Worm (Caenorhabditis elegans): ENCODE measurements around the gene Y38E10A.3.
A peak's percentile ranks its signal among the peaks of the same experiment; 100 is the strongest.

Y38E10A.3 gene

DNA sequence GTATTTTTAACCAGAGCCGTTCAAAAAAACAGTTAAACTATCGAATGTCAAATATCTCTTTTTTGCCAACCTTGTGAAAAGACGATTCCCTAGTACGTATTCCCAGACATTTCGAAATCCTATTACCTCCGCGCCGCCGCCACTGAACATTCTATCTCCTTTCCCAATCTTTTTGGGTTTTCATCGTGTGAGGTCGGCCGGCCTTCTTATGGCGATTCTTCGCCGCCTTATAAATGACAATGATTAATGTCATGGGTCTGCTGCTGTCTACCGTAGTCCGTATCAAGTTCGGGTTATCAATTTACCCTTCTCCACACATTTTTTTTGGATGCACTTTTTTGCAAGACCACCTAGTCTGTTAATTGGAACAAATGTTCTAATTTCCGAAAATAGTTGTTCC lies 25.0 kb downstream of the Y38E10A.3 start:
- no peak for TF ChIP-seq nhr-12 (tag; optimal IDR thresholded peaks at IDR 0.05)
- no peak for TF ChIP-seq fos-1 (tag; optimal IDR thresholded peaks at IDR 0.05)
- TF ChIP-seq dmd-4 (tag; optimal IDR thresholded peaks at IDR 0.05) = no peak
- TF ChIP-seq R02D3.7 (tag; optimal IDR thresholded peaks at IDR 0.05) = no peak
- TF ChIP-seq nhr-6 (tag; optimal IDR thresholded peaks at IDR 0.05) = no peak
- no peak for TF ChIP-seq unc-39 (tag; optimal IDR thresholded peaks at IDR 0.05)
- TF ChIP-seq unc-55 (GFP tag; optimal IDR thresholded peaks at IDR 0.05) = no peak

DNA sequence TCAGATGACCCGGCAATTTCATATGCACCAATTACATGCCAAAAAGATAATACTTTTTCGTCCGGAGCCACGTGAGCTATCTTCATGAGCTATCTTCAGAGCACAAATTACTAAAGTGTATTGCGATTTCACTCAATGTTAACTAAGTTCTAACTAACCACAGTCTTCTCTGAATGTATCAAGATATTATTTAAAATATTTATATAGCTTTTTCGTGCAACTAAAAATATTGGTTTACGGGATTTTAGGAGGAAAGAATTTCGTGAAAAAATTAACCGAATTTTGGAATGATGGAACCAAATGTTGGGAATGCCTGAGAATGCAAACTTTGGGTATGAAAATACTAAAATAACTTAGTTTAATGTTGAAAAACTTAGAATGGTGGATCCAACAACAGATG lies 27.0 kb downstream of the Y38E10A.3 start, which contains the start of gene F49C5.16:
F49C5.16 (plus strand) TSS at position 301 of the 400 bp plus-strand sequence.
- TF ChIP-seq ceh-16 (tag; optimal IDR thresholded peaks at IDR 0.05) (no peak), egl-27 (tag; optimal IDR thresholded peaks at IDR 0.05) (no peak), lin-11 (tag; optimal IDR thresholded peaks at IDR 0.05) (no peak), nhr-6 (tag; optimal IDR thresholded peaks at IDR 0.05) (no peak), lsy-2 (tag; optimal IDR thresholded peaks at IDR 0.05) (no peak), ama-1 (optimal IDR thresholded peaks at IDR 0.05) (no peak), nhr-129 (tag; optimal IDR thresholded peaks at IDR 0.05) (no peak), nhr-77 (tag; optimal IDR thresholded peaks at IDR 0.05) (no peak), fos-1 (tag; optimal IDR thresholded peaks at IDR 0.05) (no peak), zag-1 (tag; optimal IDR thresholded peaks at IDR 0.05) (no peak)

DNA sequence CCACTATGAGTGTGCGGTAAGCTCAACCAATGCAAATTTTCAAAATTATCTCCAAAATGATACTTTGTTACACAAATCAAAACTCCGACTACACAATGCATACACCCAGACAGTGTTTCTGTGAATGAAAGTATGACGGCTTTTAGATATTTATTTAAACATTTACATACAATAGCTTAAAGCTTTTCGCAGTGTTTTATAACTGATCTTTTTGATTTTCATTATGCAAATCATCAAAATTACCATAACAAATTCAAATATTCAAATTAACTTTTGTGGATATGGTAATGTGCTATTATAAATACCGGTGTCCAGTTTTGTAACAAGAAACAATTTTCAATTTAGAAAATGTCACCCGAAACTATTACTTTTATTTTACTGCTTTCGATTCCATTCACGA lies 28.2 kb downstream of the Y38E10A.3 start, which contains the start of the genes F49C5.5 and F49C5.10:
F49C5.5 (minus strand) TSS at position 101 of the 400 bp plus-strand sequence.
F49C5.10 (plus strand) TSS at position 344 of the 400 bp plus-strand sequence.
- no peak for TF ChIP-seq elt-3 (tag; optimal IDR thresholded peaks at IDR 0.05)
- TF ChIP-seq blmp-1 (tag; optimal IDR thresholded peaks at IDR 0.05; ENCODE audit: insufficient read depth) = no peak
- no peak for TF ChIP-seq C34F6.9 (tag; optimal IDR thresholded peaks at IDR 0.05)

DNA sequence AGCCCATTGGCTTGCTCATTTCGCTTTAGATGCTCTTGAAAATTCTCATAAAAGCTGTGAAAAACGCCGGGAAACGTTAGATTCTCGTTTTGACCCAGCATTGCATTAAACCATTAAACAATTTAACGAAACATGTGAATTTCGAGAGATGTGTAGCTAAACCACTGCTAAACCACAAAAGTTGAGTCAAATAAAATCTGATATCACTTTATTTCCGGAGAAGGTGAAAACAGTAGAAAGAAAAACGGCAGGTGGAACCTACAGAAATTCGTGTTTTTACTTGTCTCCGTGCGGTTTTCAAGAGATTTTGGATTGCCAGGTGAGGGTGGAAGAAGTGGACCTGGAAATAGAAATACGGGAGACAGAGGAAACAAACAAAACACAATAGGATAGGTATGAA lies 30.0 kb downstream of the Y38E10A.3 start, which contains the start of gene F49C5.9:
F49C5.9 (minus strand) TSS at position 101 of the 400 bp plus-strand sequence.
- no peak for TF ChIP-seq gmeb-1 (tag; optimal IDR thresholded peaks at IDR 0.05)
- no peak for TF ChIP-seq lsy-2 (tag; optimal IDR thresholded peaks at IDR 0.05)

DNA sequence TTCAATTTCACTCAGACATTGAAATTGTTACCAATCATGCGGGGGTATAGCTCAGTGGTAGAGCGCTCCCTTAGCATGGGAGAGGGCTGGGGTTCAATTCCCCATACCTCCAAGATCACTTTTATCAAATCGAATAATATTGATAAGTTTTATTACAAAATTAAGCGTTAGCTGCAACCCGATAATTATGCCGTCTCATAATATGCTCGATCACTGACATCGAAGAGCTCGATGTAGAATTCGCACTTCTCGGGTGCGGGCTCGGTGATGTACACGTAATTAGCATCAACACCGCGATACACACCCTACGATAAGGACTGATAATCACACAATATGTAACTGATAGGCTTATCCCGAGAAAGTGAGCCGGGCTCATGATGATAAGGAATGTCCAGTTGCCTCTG lies 32.0 kb downstream of the Y38E10A.3 start:
- peak; percentile 33 for TF ChIP-seq fos-1 (tag; optimal IDR thresholded peaks at IDR 0.05)
- no peak for TF ChIP-seq lin-11 (tag; optimal IDR thresholded peaks at IDR 0.05)

DNA sequence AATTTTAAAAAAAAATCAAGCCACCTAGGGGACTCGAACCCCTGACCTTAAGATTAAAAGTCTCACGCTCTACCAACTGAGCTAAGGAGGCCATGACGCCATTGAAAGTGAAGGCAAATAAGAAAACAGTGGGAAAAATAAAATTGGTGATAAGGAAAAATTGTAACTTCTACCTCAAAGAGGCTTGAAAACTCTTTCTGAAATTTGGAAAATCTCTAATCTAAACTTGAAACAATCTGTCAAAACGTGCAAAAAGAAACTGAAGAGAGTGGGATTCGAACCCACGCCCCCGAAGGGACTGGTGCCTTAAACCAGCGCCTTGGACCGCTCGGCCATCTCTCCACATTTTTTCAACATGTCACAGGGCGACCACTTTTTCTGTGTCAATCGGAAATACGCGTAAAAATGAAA lies 32.9 kb downstream of the Y38E10A.3 start:
- TF ChIP-seq nhr-21 (tag; optimal IDR thresholded peaks at IDR 0.05) (peak; percentile 7), fos-1 (tag; optimal IDR thresholded peaks at IDR 0.05) (peak; percentile 39), sma-3 (GFP tag; optimal IDR thresholded peaks at IDR 0.05) (peak; percentile 5)

DNA sequence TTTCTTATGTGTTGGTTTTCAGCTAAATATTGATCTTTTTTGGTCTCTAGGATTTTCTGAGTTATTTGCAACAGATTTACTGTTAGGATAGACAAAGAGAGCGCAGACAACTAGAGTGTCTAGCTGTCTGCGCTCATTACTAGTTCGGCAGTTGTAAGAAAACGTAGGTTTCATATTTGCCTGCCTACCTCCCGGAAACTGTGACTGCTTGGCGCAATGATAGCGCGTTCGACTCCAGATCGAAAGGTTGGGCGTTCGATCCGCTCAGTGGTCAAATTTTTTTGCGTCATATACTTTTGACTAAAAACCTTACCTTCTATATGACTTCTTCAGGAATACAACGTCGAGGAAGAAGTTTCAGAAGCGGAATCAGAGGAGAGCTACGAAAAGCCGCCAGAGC lies 35.2 kb downstream of the Y38E10A.3 start:
- TF ChIP-seq lin-13 (GFP tag; optimal IDR thresholded peaks at IDR 0.05) (no peak), lin-39 (tag; optimal IDR thresholded peaks at IDR 0.05) (no peak), sma-3 (GFP tag; optimal IDR thresholded peaks at IDR 0.05) (no peak), nhr-12 (tag; optimal IDR thresholded peaks at IDR 0.05) (no peak), nhr-6 (tag; optimal IDR thresholded peaks at IDR 0.05) (no peak), sem-4 (tag; optimal IDR thresholded peaks at IDR 0.05) (no peak), nhr-129 (tag; optimal IDR thresholded peaks at IDR 0.05) (no peak), nhr-237 (tag; optimal IDR thresholded peaks at IDR 0.05) (no peak), ztf-4 (tag; optimal IDR thresholded peaks at IDR 0.05) (no peak), ztf-11 (tag; optimal IDR thresholded peaks at IDR 0.05) (no peak), elt-3 (tag; optimal IDR thresholded peaks at IDR 0.05) (no peak), snpc-4 (tag; optimal IDR thresholded peaks at IDR 0.05) (no peak), F13H6.1 (tag; optimal IDR thresholded peaks at IDR 0.05) (no peak), peb-1 (tag; optimal IDR thresholded peaks at IDR 0.05) (no peak), R02D3.7 (tag; optimal IDR thresholded peaks at IDR 0.05) (no peak), nhr-77 (tag; optimal IDR thresholded peaks at IDR 0.05) (no peak), mbf-1 (tag; optimal IDR thresholded peaks at IDR 0.05) (no peak), crh-2 (tag; optimal IDR thresholded peaks at IDR 0.05) (no peak), ceh-82 (tag; optimal IDR thresholded peaks at IDR 0.05) (no peak), alr-1 (tag; optimal IDR thresholded peaks at IDR 0.05) (no peak)
